Worm (Caenorhabditis elegans) whole organism, young adult: ENCODE data around the gene txt-3.

ENCODE experiments used
- B0261.1 ChIP-seq: sonication (generic microtip); optimal IDR thresholded peaks from 2 replicates; lab custom pipeline; 2016; ENCODE audit warnings: mild to moderate bottlenecking, missing genetic modification characterization, moderate library complexity, missing compliant biosample characterization
- Y79H2A.3 ChIP-seq: fragments of 200-800 bp; sonication (Bioruptor generic); conservative IDR thresholded peaks from 2 replicates; pipeline ENCODE4 v1.3.6; 2022; ENCODE audit warnings: missing genetic modification reagents, missing genetic modification characterization, missing compliant biosample characterization
- aptf-3 ChIP-seq: fragments of 200-800 bp; sonication (Bioruptor generic); IDR thresholded peaks from 2 replicates; pipeline ENCODE4 v1.3.6; 2022; ENCODE audit warnings: missing genetic modification characterization, missing compliant biosample characterization
- attf-5 ChIP-seq: fragments of 200-800 bp; sonication (Bioruptor generic); optimal IDR thresholded peaks from 2 replicates; lab custom pipeline; 2018; ENCODE audit warnings: mild to moderate bottlenecking, missing genetic modification characterization, missing compliant biosample characterization
- ceh-79 ChIP-seq: sonication (generic microtip); optimal IDR thresholded peaks from 2 replicates; lab custom pipeline; 2017; ENCODE audit warnings: mild to moderate bottlenecking, missing genetic modification characterization, missing compliant biosample characterization
- gei-17 ChIP-seq: fragments of 200-800 bp; sonication (Bioruptor generic); optimal IDR thresholded peaks from 2 replicates; lab custom pipeline; 2018; ENCODE audit warnings: mild to moderate bottlenecking, missing genetic modification characterization, missing compliant biosample characterization
- him-1 ChIP-seq: sonication (generic microtip); optimal IDR thresholded peaks from 2 replicates; lab custom pipeline; 2016; ENCODE audit warnings: missing genotype, missing genetic modification reagents, missing genetic modification characterization, missing compliant biosample characterization
- lir-1 ChIP-seq: fragments of 200-800 bp; sonication (Bioruptor generic); conservative IDR thresholded peaks from 2 replicates; pipeline ENCODE4 v1.3.6; 2022; ENCODE audit warnings: missing genetic modification reagents, missing genetic modification characterization, missing compliant biosample characterization
- madf-6 ChIP-seq: fragments of 200-800 bp; sonication (Bioruptor generic); IDR thresholded peaks from 2 replicates; pipeline ENCODE4 v1.3.6; 2022; ENCODE audit warnings: missing genetic modification reagents, missing genetic modification characterization, missing compliant biosample characterization
- rcor-1 ChIP-seq: fragments of 200-800 bp; sonication (Bioruptor generic); IDR thresholded peaks from 2 replicates; pipeline ENCODE4 v1.3.6; 2022; ENCODE audit warnings: missing genetic modification reagents, missing genetic modification characterization, missing compliant biosample characterization
- sptf-2 ChIP-seq: fragments of 200-800 bp; sonication (Bioruptor generic); optimal IDR thresholded peaks from 2 replicates; lab custom pipeline; 2018; ENCODE audit warnings: mild to moderate bottlenecking, missing genetic modification characterization, missing compliant biosample characterization
- unc-130 ChIP-seq: sonication (generic microtip); optimal IDR thresholded peaks from 2 replicates; lab custom pipeline; 2016; ENCODE audit warnings: missing genetic modification reagents, missing genetic modification characterization, missing compliant biosample characterization
- unc-62 ChIP-seq: fragments of 150-350 bp; optimal IDR thresholded peaks from 2 replicates; lab custom pipeline; 2014; ENCODE audit warnings: missing biosample characterization, missing genetic modification reagents, missing genetic modification characterization

DNA sequence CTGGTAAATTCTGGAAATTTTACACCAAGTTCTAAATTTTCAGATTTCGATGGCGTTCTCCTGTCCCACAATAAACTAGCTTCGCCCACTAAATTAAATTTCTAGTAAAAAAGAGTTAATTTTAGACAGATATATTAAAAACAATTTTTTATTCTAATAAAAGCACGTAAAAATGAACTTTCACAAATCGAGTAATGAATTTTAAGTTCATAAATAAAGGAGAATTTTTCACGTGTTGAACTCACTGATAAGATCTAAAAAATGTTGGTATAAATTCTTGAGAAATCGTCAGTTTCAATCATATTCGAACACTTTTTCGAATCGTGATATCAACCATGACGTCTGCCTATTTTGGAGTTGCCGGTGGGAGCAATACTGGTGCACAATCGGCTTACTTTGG, 32.1 kb downstream of the txt-3 start, which contains the start of gene ssq-2:
- TF ChIP-seq B0261.1 (tag; lab: Kevin White, UChicago) (no peak), madf-6 (GFP tag; lab: Robert Waterston, UW) (no peak), attf-5 (GFP tag; lab: Kevin White, UChicago) (no peak), ceh-79 (no peak), unc-130 (GFP tag; lab: Kevin White, UChicago) (no peak), unc-62 (no peak), sptf-2 (no peak), lir-1 (GFP tag; lab: Robert Waterston, UW) (no peak), Y79H2A.3 (GFP tag; lab: Robert Waterston, UW) (no peak), rcor-1 (GFP tag; lab: Robert Waterston, UW) (no peak), gei-17 (GFP tag; lab: Kevin White, UChicago) (no peak), aptf-3 (no peak), him-1 (tag; lab: Kevin White, UChicago) (no peak)
